Fruit fly (Drosophila melanogaster) whole organism, adult: Measurements from ENCODE around the gene CG4829.

Experiments used
- CG12768 ChIP-seq: fragments of 200-800 bp; sonication (Bioruptor generic); optimal IDR thresholded peaks from 2 replicates; lab custom pipeline; 2017; ENCODE audit warnings: missing biosample characterization, missing genetic modification characterization, mild to moderate bottlenecking, moderate library complexity, missing genetic modification reagents
- CG14711 ChIP-seq: fragments of 200-800 bp; sonication (Bioruptor generic); optimal IDR thresholded peaks from 2 replicates; lab custom pipeline; 2018; ENCODE audit warnings: missing biosample characterization, mild to moderate bottlenecking, missing genetic modification characterization, moderate library complexity
- CG1620 ChIP-seq: fragments of 200-800 bp; sonication (Bioruptor generic); optimal IDR thresholded peaks from 2 replicates; lab custom pipeline; 2016; ENCODE audit warnings: missing biosample characterization, missing genetic modification characterization
- CG7045 ChIP-seq: fragments of 200-800 bp; sonication (Bioruptor generic); optimal IDR thresholded peaks from 2 replicates; lab custom pipeline; 2017; ENCODE audit warnings: missing biosample characterization, mild to moderate bottlenecking, missing genetic modification characterization
- CG7101 ChIP-seq: fragments of 200-800 bp; sonication (Bioruptor generic); optimal IDR thresholded peaks from 2 replicates; lab custom pipeline; 2018; ENCODE audit warnings: missing biosample characterization, mild to moderate bottlenecking, missing genetic modification characterization, moderate library complexity
- Crg-1 ChIP-seq: fragments of 200-800 bp; sonication (Bioruptor generic); optimal IDR thresholded peaks from 2 replicates; lab custom pipeline; 2016; ENCODE audit warnings: missing biosample characterization, missing genetic modification characterization
- Hr96 ChIP-seq: fragments of 200-800 bp; sonication (Bioruptor generic); optimal IDR thresholded peaks from 2 replicates; lab custom pipeline; 2016; ENCODE audit warnings: missing biosample characterization, missing genetic modification characterization
- Mnt ChIP-seq: fragments of 200-800 bp; sonication (Bioruptor generic); optimal IDR thresholded peaks from 2 replicates; lab custom pipeline; 2016; ENCODE audit warnings: missing biosample characterization, mild to moderate bottlenecking, missing genetic modification characterization
- bab1 ChIP-seq: fragments of 200-800 bp; sonication (Bioruptor generic); optimal IDR thresholded peaks from 3 replicates; lab custom pipeline; 2019; ENCODE audit warnings: missing biosample characterization, mild to moderate bottlenecking, missing genetic modification characterization, moderate library complexity
- cic ChIP-seq: fragments of 200-800 bp; sonication (Bioruptor generic); optimal IDR thresholded peaks from 2 replicates; lab custom pipeline; 2017; ENCODE audit warnings: missing biosample characterization, mild to moderate bottlenecking, missing genetic modification characterization, moderate library complexity
- kay ChIP-seq: fragments of 200-800 bp; sonication (Bioruptor generic); peaks from one replicate; lab custom pipeline; 2016; ENCODE audit warnings: missing biosample characterization, missing genetic modification characterization, borderline replicate concordance
- ovo ChIP-seq: fragments of 200-800 bp; sonication (Bioruptor generic); optimal IDR thresholded peaks from 2 replicates; lab custom pipeline; 2016; ENCODE audit warnings: missing biosample characterization, missing genetic modification characterization
- toe ChIP-seq: fragments of 200-800 bp; sonication (Bioruptor generic); optimal IDR thresholded peaks from 2 replicates; lab custom pipeline; 2016; ENCODE audit warnings: missing biosample characterization, missing genetic modification characterization

DNA sequence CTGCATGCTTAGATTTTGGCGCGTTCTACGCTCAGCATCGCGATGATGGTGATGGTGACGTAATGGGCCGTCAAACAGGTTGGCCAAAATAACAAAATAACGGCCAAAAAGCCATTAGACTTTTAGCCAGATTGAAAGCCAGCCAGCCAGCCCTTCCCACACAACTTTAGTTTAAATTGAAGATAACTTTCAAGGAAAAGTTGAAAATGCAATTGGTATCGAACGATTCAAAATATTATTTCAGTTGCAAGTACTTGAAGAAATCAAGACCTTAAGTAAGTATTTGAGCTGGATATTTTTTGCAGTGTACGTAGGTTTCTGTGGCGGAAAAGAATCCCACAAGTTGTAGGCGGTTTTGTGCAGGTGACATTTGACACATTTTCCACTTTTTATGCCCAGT lies 30.4 kb upstream of the CG4829 start:
- no peak for TF ChIP-seq CG1620 (GFP tag; lab: Kevin White, UChicago)
- TF ChIP-seq toe (GFP tag; lab: Kevin White, UChicago): no peak
- no peak for TF ChIP-seq Crg-1
- no peak for TF ChIP-seq CG14711
- TF ChIP-seq CG7101 (tag; lab: Kevin White, UChicago): no peak
- TF ChIP-seq kay (GFP tag; lab: Kevin White, UChicago): no peak
- TF ChIP-seq CG12768 (GFP tag; lab: Kevin White, UChicago): no peak
- TF ChIP-seq Hr96: no peak
- no peak for TF ChIP-seq cic (GFP tag; lab: Kevin White, UChicago)
- TF ChIP-seq Mnt: no peak
- TF ChIP-seq CG7045 (GFP tag; lab: Kevin White, UChicago): no peak
- no peak for TF ChIP-seq ovo
- TF ChIP-seq bab1: no peak
